Fruit fly (Drosophila melanogaster) whole organism, embryonic: Measurements from ENCODE around the gene CG7272.

ENCODE experiments used
- Aef1 ChIP-seq: fragments of 200-800 bp; sonication (Bioruptor generic); IDR thresholded peaks from 3 replicates; pipeline ENCODE4 v1.3.6; 2022; ENCODE audit warnings: missing biosample characterization, missing genetic modification characterization
- Bteb2 ChIP-seq: fragments of 200-800 bp; sonication (Bioruptor generic); optimal IDR thresholded peaks from 2 replicates; lab custom pipeline; 2016; ENCODE audit warnings: missing biosample characterization, missing genetic modification characterization
- CG10543 ChIP-seq: fragments of 200-800 bp; sonication (Bioruptor generic); optimal IDR thresholded peaks from 3 replicates; lab custom pipeline; 2017; ENCODE audit warnings: missing biosample characterization, mild to moderate bottlenecking, missing genetic modification characterization, moderate library complexity
- CG10565 ChIP-seq: fragments of 200-800 bp; sonication (Bioruptor generic); optimal IDR thresholded peaks from 3 replicates; lab custom pipeline; 2016; ENCODE audit warnings: missing biosample characterization, mild to moderate bottlenecking, missing genetic modification characterization
- CG11398 ChIP-seq: fragments of 200-800 bp; sonication (Bioruptor generic); optimal IDR thresholded peaks from 2 replicates; lab custom pipeline; 2016; ENCODE audit warnings: missing biosample characterization, missing genetic modification characterization
- CG12659 ChIP-seq: fragments of 200-800 bp; sonication (Bioruptor generic); optimal IDR thresholded peaks from 3 replicates; lab custom pipeline; 2017; ENCODE audit warnings: mild to moderate bottlenecking, missing biosample characterization, missing genetic modification reagents, missing genetic modification characterization
- CG12942 ChIP-seq: fragments of 200-800 bp; sonication (Bioruptor generic); optimal IDR thresholded peaks from 3 replicates; lab custom pipeline; 2016; ENCODE audit warnings: missing biosample characterization, missing genetic modification characterization
- CG13624 ChIP-seq: fragments of 200-800 bp; sonication (Bioruptor generic); optimal IDR thresholded peaks from 2 replicates; lab custom pipeline; 2016; ENCODE audit warnings: missing biosample characterization, missing genetic modification characterization
- CG15073 ChIP-seq: fragments of 200-800 bp; sonication (Bioruptor generic); optimal IDR thresholded peaks from 2 replicates; lab custom pipeline; 2016; ENCODE audit warnings: missing biosample characterization, missing genetic modification characterization
- CG1602 ChIP-seq: fragments of 200-800 bp; sonication (Bioruptor generic); optimal IDR thresholded peaks from 3 replicates; lab custom pipeline; 2016; ENCODE audit warnings: missing biosample characterization, missing genetic modification characterization
- CG17802 ChIP-seq: fragments of 200-800 bp; sonication (Bioruptor generic); optimal IDR thresholded peaks from 2 replicates; lab custom pipeline; 2018; ENCODE audit warnings: missing biosample characterization, mild to moderate bottlenecking, missing genetic modification characterization, moderate library complexity
- CG31441 ChIP-seq: fragments of 200-800 bp; sonication (Bioruptor generic); IDR thresholded peaks from 2 replicates; pipeline ENCODE4 v1.3.6; 2022; ENCODE audit warnings: missing biosample characterization, missing genetic modification characterization
- CG3838 ChIP-seq: fragments of 200-800 bp; sonication (Bioruptor generic); optimal IDR thresholded peaks from 3 replicates; lab custom pipeline; 2016; ENCODE audit warnings: missing biosample characterization, missing genetic modification characterization
- CG4730 ChIP-seq: fragments of 200-800 bp; sonication (Bioruptor generic); IDR thresholded peaks from 2 replicates; pipeline ENCODE4 v1.3.6; 2022; ENCODE audit warnings: missing biosample characterization, missing genetic modification characterization
- CG5180 ChIP-seq: fragments of 200-800 bp; sonication (Bioruptor generic); optimal IDR thresholded peaks from 3 replicates; lab custom pipeline; 2017; ENCODE audit warnings: missing biosample characterization, missing genetic modification characterization, mild to moderate bottlenecking, moderate library complexity, missing genetic modification reagents
- CG9215 ChIP-seq: fragments of 200-800 bp; sonication (Bioruptor generic); IDR thresholded peaks from 2 replicates; pipeline ENCODE4 v1.3.6; 2022; ENCODE audit warnings: missing biosample characterization, missing genetic modification characterization
- Dbx ChIP-seq: fragments of 200-800 bp; sonication (Bioruptor generic); IDR thresholded peaks from 3 replicates; pipeline ENCODE4 v1.3.6; 2022; ENCODE audit warnings: missing biosample characterization, missing genetic modification characterization
- Deaf1 ChIP-seq: fragments of 200-800 bp; optimal IDR thresholded peaks from 3 replicates; lab custom pipeline; 2019; ENCODE audit warnings: missing biosample characterization, mild to moderate bottlenecking, missing genetic modification characterization, moderate library complexity
- Dfd ChIP-seq, 2 experiments: fragments of >200 bp; optimal IDR thresholded peaks; 2 replicates each; lab custom pipeline; 2017; ENCODE audit warnings: missing biosample characterization in 2 of 2, missing genetic modification characterization in 2 of 2
- Elba2 ChIP-seq: fragments of 200-800 bp; sonication (Bioruptor generic); optimal IDR thresholded peaks from 3 replicates; lab custom pipeline; 2016; ENCODE audit warnings: missing biosample characterization, missing genetic modification characterization
- Fer2 ChIP-seq: fragments of 200-800 bp; sonication (Bioruptor generic); optimal IDR thresholded peaks from 2 replicates; lab custom pipeline; 2018; ENCODE audit warnings: missing biosample characterization, mild to moderate bottlenecking, missing genetic modification characterization, moderate library complexity
- GATAe ChIP-seq: fragments of 200-800 bp; sonication (Bioruptor generic); conservative IDR thresholded peaks from 2 replicates; pipeline ENCODE4 v1.3.6; 2022; ENCODE audit warnings: missing biosample characterization, missing genetic modification characterization
- Gsc ChIP-seq: fragments of 200-800 bp; sonication (Bioruptor generic); IDR thresholded peaks from 2 replicates; pipeline ENCODE4 v1.3.6; 2022; ENCODE audit warnings: missing biosample characterization, missing genetic modification characterization
- HHEX ChIP-seq: fragments of 200-800 bp; sonication (Bioruptor generic); optimal IDR thresholded peaks from 3 replicates; lab custom pipeline; 2017; ENCODE audit warnings: missing biosample characterization, mild to moderate bottlenecking, missing genetic modification characterization, missing genetic modification reagents
- Hr51 ChIP-seq, 2 experiments: fragments of 200-800 bp; sonication (Bioruptor generic); optimal IDR thresholded peaks; 2 replicates in 1 of 2; 3 replicates in 1 of 2; lab custom pipeline; 2016 to 2018; ENCODE audit warnings: missing biosample characterization in 2 of 2, missing genetic modification characterization in 2 of 2, mild to moderate bottlenecking in 1 of 2, moderate library complexity in 1 of 2
- Hsf ChIP-seq: fragments of 200-800 bp; sonication (Bioruptor generic); optimal IDR thresholded peaks from 3 replicates; lab custom pipeline; 2016; ENCODE audit warnings: missing biosample characterization, missing genetic modification characterization
- MTF-1 ChIP-seq: fragments of 200-800 bp; sonication (Bioruptor generic); optimal IDR thresholded peaks from 2 replicates; lab custom pipeline; 2018; ENCODE audit warnings: missing biosample characterization, mild to moderate bottlenecking, missing genetic modification characterization, borderline replicate concordance
- NC2β ChIP-seq: fragments of 200-800 bp; sonication (Bioruptor generic); optimal IDR thresholded peaks from 2 replicates; lab custom pipeline; 2016; ENCODE audit warnings: missing biosample characterization, missing genetic modification characterization
- Opbp ChIP-seq: fragments of 200-800 bp; sonication (Bioruptor generic); IDR thresholded peaks from 3 replicates; pipeline ENCODE4 v1.3.6; 2022; ENCODE audit warnings: missing biosample characterization, missing genetic modification characterization; ENCODE audit not compliant: partially characterized antibody
- Optix ChIP-seq: fragments of 200-800 bp; sonication (Bioruptor generic); IDR thresholded peaks from 3 replicates; pipeline ENCODE4 v1.3.6; 2022; ENCODE audit warnings: missing biosample characterization, missing genetic modification characterization
- Six4 ChIP-seq: fragments of 200-800 bp; sonication (Bioruptor generic); optimal IDR thresholded peaks from 2 replicates; lab custom pipeline; 2016; ENCODE audit warnings: missing biosample characterization, missing genetic modification characterization
- Usf ChIP-seq: fragments of 200-800 bp; sonication (Bioruptor generic); optimal IDR thresholded peaks from 2 replicates; lab custom pipeline; 2017; ENCODE audit warnings: missing genotype, missing biosample characterization, missing genetic modification characterization
- Vsx1 ChIP-seq: fragments of 200-800 bp; sonication (Bioruptor generic); optimal IDR thresholded peaks from 2 replicates; lab custom pipeline; 2017; ENCODE audit warnings: missing biosample characterization, mild to moderate bottlenecking, missing genetic modification characterization, missing genetic modification reagents
- abd-A ChIP-seq: fragments of 200-800 bp; sonication (Bioruptor generic); optimal IDR thresholded peaks from 3 replicates; lab custom pipeline; 2019; ENCODE audit warnings: missing biosample characterization, mild to moderate bottlenecking, missing genetic modification characterization, moderate library complexity
- al ChIP-seq: fragments of 200-800 bp; sonication (Bioruptor generic); IDR thresholded peaks from 2 replicates; pipeline ENCODE4 v1.3.6; 2022; ENCODE audit warnings: missing biosample characterization, missing genetic modification characterization
- bab2 ChIP-seq: fragments of 200-800 bp; sonication (Bioruptor generic); optimal IDR thresholded peaks from 2 replicates; lab custom pipeline; 2016; ENCODE audit warnings: missing biosample characterization, missing genetic modification characterization
- cad ChIP-seq: fragments of >200 bp; optimal IDR thresholded peaks from 2 replicates; lab custom pipeline; 2017; ENCODE audit warnings: missing biosample characterization, missing genetic modification characterization
- hb ChIP-seq: fragments of 200-800 bp; sonication (Bioruptor generic); IDR thresholded peaks from 3 replicates; pipeline ENCODE4 v1.3.6; 2022; ENCODE audit warnings: missing biosample characterization, missing genetic modification characterization; ENCODE audit not compliant: partially characterized antibody
- klu ChIP-seq: fragments of 200-800 bp; sonication (Bioruptor generic); IDR thresholded peaks from 2 replicates; pipeline ENCODE4 v1.3.6; 2022; ENCODE audit warnings: missing biosample characterization, missing genetic modification characterization
- lov ChIP-seq, 2 experiments: fragments of 200-800 bp in 1 of 2; fragments of >200 bp in 1 of 2; sonication (Bioruptor generic) in 1 of 2; IDR thresholded peaks in 1 of 2; optimal IDR thresholded peaks in 1 of 2; 2 replicates in 1 of 2; 3 replicates in 1 of 2; pipeline versions ENCODE4 v1.3.6 to Lab custom; 2017 to 2022; ENCODE audit warnings: missing biosample characterization in 1 of 2, missing genetic modification characterization in 1 of 2
- otp ChIP-seq: fragments of 200-800 bp; sonication (Bioruptor generic); IDR thresholded peaks from 3 replicates; pipeline ENCODE4, ENCODE4 v1.3.6; 2022; ENCODE audit warnings: missing biosample characterization, missing genetic modification characterization
- psq ChIP-seq: fragments of 200-800 bp; sonication (Bioruptor generic); optimal IDR thresholded peaks from 2 replicates; lab custom pipeline; 2017; ENCODE audit warnings: missing biosample characterization, missing genetic modification characterization
- pum ChIP-seq: fragments of 200-800 bp; sonication (Bioruptor generic); optimal IDR thresholded peaks from 2 replicates; lab custom pipeline; 2016; ENCODE audit warnings: missing biosample characterization, missing genetic modification characterization
- sd ChIP-seq: fragments of 200-800 bp; sonication (Bioruptor generic); optimal IDR thresholded peaks from 3 replicates; lab custom pipeline; 2018; ENCODE audit warnings: missing biosample characterization, mild to moderate bottlenecking, missing genetic modification characterization, moderate library complexity
- sens ChIP-seq: fragments of 200-800 bp; sonication (Bioruptor generic); peaks from one replicate; lab custom pipeline; 2016; ENCODE audit warnings: missing biosample characterization, missing genetic modification characterization
- sens-2 ChIP-seq: fragments of 200-800 bp; sonication (Bioruptor generic); IDR thresholded peaks from 2 replicates; pipeline ENCODE4 v1.3.6; 2022; ENCODE audit warnings: missing biosample characterization, missing genetic modification characterization
- sisA ChIP-seq: fragments of 200-800 bp; sonication (Bioruptor generic); IDR thresholded peaks from 2 replicates; pipeline ENCODE4 v1.3.6; 2022; ENCODE audit warnings: missing biosample characterization, missing genetic modification characterization
- sna ChIP-seq: fragments of 200-800 bp; sonication (Bioruptor generic); IDR thresholded peaks from 2 replicates; pipeline ENCODE4 v1.3.6; 2022; ENCODE audit warnings: missing biosample characterization, missing genetic modification characterization; ENCODE audit not compliant: partially characterized antibody
- sqz ChIP-seq: fragments of 200-800 bp; sonication (Bioruptor generic); optimal IDR thresholded peaks from 3 replicates; lab custom pipeline; 2018; ENCODE audit warnings: missing biosample characterization, mild to moderate bottlenecking, missing genetic modification characterization
- twi ChIP-seq: fragments of 200-800 bp; optimal IDR thresholded peaks from 2 replicates; lab custom pipeline; 2019; ENCODE audit warnings: missing biosample characterization, mild to moderate bottlenecking, missing genetic modification characterization, moderate library complexity

CG7272 gene

dm6 chr3L:15508233-15508632 lies 7.5 kb downstream of the CG7272 start, which contains the start of gene CG7841 (continued):
- TF ChIP-seq MTF-1 (GFP tag; lab: Kevin White, UChicago), result peak; percentile 97
- peak; percentile 99 for TF ChIP-seq sens
- peak; percentile 98 for TF ChIP-seq NC2β (GFP tag; lab: Kevin White, UChicago)
- TF ChIP-seq CG12659 (GFP tag; lab: Kevin White, UChicago), result peak; percentile 99
- TF ChIP-seq bab2 (GFP tag; lab: Kevin White, UChicago), result peak; percentile 96
- TF ChIP-seq Dfd (GFP tag; optimal IDR thresholded peaks at IDR 0.05; lab: Kevin White, UChicago), result no peak
- peak; percentile 99 for TF ChIP-seq CG10543
- peak; percentile 97 for TF ChIP-seq Six4 (GFP tag; lab: Kevin White, UChicago)
- TF ChIP-seq sna (GFP tag; lab: Robert Waterston, UW), result no peak
- TF ChIP-seq Fer2 (tag; lab: Kevin White, UChicago), result peak; percentile 96
- no peak for TF ChIP-seq Opbp (GFP tag; lab: Robert Waterston, UW)
- peak; percentile 93 for TF ChIP-seq Usf (GFP tag; lab: Kevin White, UChicago)
- TF ChIP-seq CG1602 (GFP tag; lab: Kevin White, UChicago), result peak; percentile 93
- TF ChIP-seq CG17802 (tag; lab: Kevin White, UChicago), result peak; percentile 85
- TF ChIP-seq al (GFP tag; lab: Robert Waterston, UW), result peak; percentile 88
- peak; percentile 94; the same call in 2 of the 3 replicates for TF ChIP-seq Optix
- TF ChIP-seq CG13624 (GFP tag; lab: Kevin White, UChicago), result peak; percentile 97
- peak; percentile 97 for TF ChIP-seq sens-2 (GFP tag; lab: Robert Waterston, UW)
- peak; percentile 49 for TF ChIP-seq Elba2 (GFP tag; lab: Kevin White, UChicago)
- TF ChIP-seq HHEX (GFP tag; lab: Kevin White, UChicago), result peak; percentile 98
- TF ChIP-seq Aef1, result peak; percentile 89
- TF ChIP-seq Vsx1 (GFP tag; lab: Kevin White, UChicago), result peak; percentile 95
- TF ChIP-seq Hsf (GFP tag; lab: Kevin White, UChicago), result peak; percentile 98
- no peak for TF ChIP-seq hb (GFP tag; lab: Robert Waterston, UW)
- TF ChIP-seq sisA (GFP tag; lab: Robert Waterston, UW), result no peak; the same call in 1 of the 2 replicates
- peak; percentile 97 for TF ChIP-seq Bteb2
- peak; percentile 96 for TF ChIP-seq twi (tag; lab: Kevin White, UChicago)
- TF ChIP-seq Deaf1 (tag; lab: Kevin White, UChicago), result peak; percentile 87
- TF ChIP-seq sd, result peak; percentile 90
- peak; percentile 95 for TF ChIP-seq abd-A (tag; lab: Kevin White, UChicago)
- TF ChIP-seq klu, result no peak; the same call in 1 of the 2 replicates
- peak; percentile 95 for TF ChIP-seq pum
- TF ChIP-seq CG5180 (GFP tag; lab: Kevin White, UChicago), result peak; percentile 93
- peak; percentile 95 for TF ChIP-seq Dbx
- peak; percentile 91 for TF ChIP-seq CG3838 (GFP tag; lab: Kevin White, UChicago)
- TF ChIP-seq cad, result no peak
- peak; percentile 95 to 99 for TF ChIP-seq Hr51 (GFP tag; optimal IDR thresholded peaks at IDR 0.05; lab: Kevin White, UChicago)
- TF ChIP-seq CG10565, result peak; percentile 94
- peak; percentile 61 for TF ChIP-seq CG15073 (GFP tag; lab: Kevin White, UChicago)
- TF ChIP-seq psq, result peak; percentile 72
- TF ChIP-seq Gsc, result no peak
- no peak; the same call in 1 of the 2 replicates for TF ChIP-seq GATAe (GFP tag; lab: Robert Waterston, UW)
- TF ChIP-seq CG9215 (GFP tag; lab: Robert Waterston, UW), result no peak
- TF ChIP-seq CG12942 (GFP tag; lab: Kevin White, UChicago), result peak; percentile 94
- TF ChIP-seq sqz (GFP tag; lab: Kevin White, UChicago), result peak; percentile 97
- no peak for TF ChIP-seq lov (optimal IDR thresholded peaks at IDR 0.05; lab: Kevin White, UChicago)
- peak; percentile 97 for TF ChIP-seq lov (GFP tag; IDR thresholded peaks at IDR 0.05; lab: Robert Waterston, UW)
- peak; percentile 98 for TF ChIP-seq CG31441
- TF ChIP-seq CG4730 (GFP tag; lab: Robert Waterston, UW), result peak; percentile 84; the same call in 1 of the 2 replicates
- peak; percentile 96 for TF ChIP-seq otp (GFP tag; lab: Robert Waterston, UW)
- TF ChIP-seq CG11398 (GFP tag; lab: Kevin White, UChicago), result peak; percentile 96
